Worm (Caenorhabditis elegans): ENCODE measurements around the gene C53C11.4.
"Not testable (repeated sequence)": the region's sequence is repeated elsewhere in the genome, so short reads cannot be mapped to it uniquely, and the experiment has no call there.

Gene C53C11.4

ce11 chrX:17310730-17311312 is at the start of gene C53C11.4:
TSS of gene C53C11.4 (plus strand) at chrX:17310908.
- TF ChIP-seq flt-1 (GFP tag; IDR thresholded peaks at IDR 0.05); tab-1 (GFP tag; IDR thresholded peaks at IDR 0.05); med-1 (GFP tag; optimal IDR thresholded peaks at IDR 0.05; ENCODE audit: insufficient read depth): not testable (repeated sequence)

DNA sequence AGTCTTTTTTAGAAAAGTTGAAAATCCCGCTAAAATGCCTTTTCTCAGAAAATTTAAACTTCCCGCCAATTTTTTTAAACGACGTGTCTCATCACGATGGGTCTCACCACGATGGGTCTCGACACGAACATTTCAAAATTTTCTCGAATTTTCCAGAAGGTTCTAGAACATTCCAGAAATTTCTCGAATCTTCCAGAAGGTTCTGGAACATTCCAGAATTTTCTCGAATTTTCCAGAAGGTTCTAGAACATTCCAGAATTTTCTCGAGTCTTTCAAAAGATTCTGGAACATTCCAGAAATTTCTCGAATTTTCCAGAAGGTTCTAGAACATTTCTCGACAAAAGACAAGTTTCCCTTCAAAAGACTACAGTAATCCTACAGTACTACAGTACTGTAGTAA is 22.3 kb upstream of the C53C11.4 start:
- TF ChIP-seq T22C8.4 (GFP tag; IDR thresholded peaks at IDR 0.05) = no peak
- no peak for TF ChIP-seq ztf-29 (GFP tag; IDR thresholded peaks at IDR 0.05)
- no peak for TF ChIP-seq cog-1 (tag; optimal IDR thresholded peaks at IDR 0.05)
- peak; percentile 87 for TF ChIP-seq flt-1 (GFP tag; IDR thresholded peaks at IDR 0.05)
- TF ChIP-seq ztf-23 (GFP tag; IDR thresholded peaks at IDR 0.05) = no peak
- TF ChIP-seq ref-1 (GFP tag; conservative IDR thresholded peaks at IDR 0.05) = no peak

- TF ChIP-seq ztf-23 (GFP tag; IDR thresholded peaks at IDR 0.05) = no peak
- no peak for TF ChIP-seq tab-1 (GFP tag; IDR thresholded peaks at IDR 0.05)
Measured at ce11 chrX:17294019-17294418, 16.7 kb upstream of the C53C11.4 start.

DNA sequence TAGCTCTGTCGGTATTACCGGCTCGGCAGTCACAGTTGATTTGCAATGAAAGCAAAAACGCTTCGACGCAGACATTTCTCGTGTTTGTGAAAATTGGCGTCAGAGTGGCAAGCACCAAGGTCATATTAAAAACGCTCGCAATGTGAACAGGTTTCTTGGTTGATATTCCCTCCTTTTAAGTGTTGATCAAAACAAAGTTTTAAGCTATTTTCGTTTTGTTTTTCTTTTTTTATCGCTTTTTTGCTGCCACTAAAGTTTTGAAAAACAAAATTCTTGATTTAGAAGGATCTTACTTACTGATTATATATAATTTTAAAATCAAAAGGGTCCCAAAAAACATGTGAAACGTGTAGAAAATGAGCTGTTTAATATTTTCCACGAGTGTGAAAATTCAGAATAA is 16.0 kb upstream of the C53C11.4 start, which contains the start of gene C33E10.8:
C33E10.8 (minus strand) TSS at position 101 of the 400 bp plus-strand sequence.
- TF ChIP-seq T22C8.4 (GFP tag; IDR thresholded peaks at IDR 0.05) (no peak), flt-1 (GFP tag; IDR thresholded peaks at IDR 0.05) (no peak), ref-1 (GFP tag; conservative IDR thresholded peaks at IDR 0.05) (no peak), tab-1 (GFP tag; IDR thresholded peaks at IDR 0.05) (no peak), cog-1 (tag; optimal IDR thresholded peaks at IDR 0.05) (no peak), klf-2 (GFP tag; conservative IDR thresholded peaks at IDR 0.05) (no peak), med-1 (GFP tag; optimal IDR thresholded peaks at IDR 0.05; ENCODE audit: insufficient read depth) (no peak), ztf-29 (GFP tag; IDR thresholded peaks at IDR 0.05) (no peak), ztf-23 (GFP tag; IDR thresholded peaks at IDR 0.05) (no peak)

DNA sequence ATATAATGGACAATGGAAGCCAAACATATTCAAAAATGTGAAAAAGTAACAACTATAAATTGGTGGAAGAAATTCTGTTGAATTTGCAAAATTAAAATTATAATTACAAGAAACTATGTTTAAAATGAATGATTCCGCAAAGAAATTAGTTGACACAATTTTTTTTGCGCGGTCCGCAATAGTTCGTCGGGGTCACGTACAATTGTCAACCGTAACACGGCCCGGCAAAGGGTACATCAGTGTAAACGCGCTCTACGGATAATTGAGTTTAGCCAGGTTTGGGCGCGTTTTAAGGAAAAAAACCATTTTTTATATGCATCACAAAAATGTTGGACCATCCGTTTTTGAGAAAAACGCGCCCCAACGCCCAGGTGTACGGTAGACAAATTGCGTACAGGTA is 13.3 kb upstream of the C53C11.4 start:
- TF ChIP-seq ref-1 (GFP tag; conservative IDR thresholded peaks at IDR 0.05) (no peak), T22C8.4 (GFP tag; IDR thresholded peaks at IDR 0.05) (no peak), med-1 (GFP tag; optimal IDR thresholded peaks at IDR 0.05; ENCODE audit: insufficient read depth) (no peak), ztf-23 (GFP tag; IDR thresholded peaks at IDR 0.05) (no peak), tab-1 (GFP tag; IDR thresholded peaks at IDR 0.05) (no peak), ztf-29 (GFP tag; IDR thresholded peaks at IDR 0.05) (no peak), flt-1 (GFP tag; IDR thresholded peaks at IDR 0.05) (no peak), cog-1 (tag; optimal IDR thresholded peaks at IDR 0.05) (no peak), klf-2 (GFP tag; conservative IDR thresholded peaks at IDR 0.05) (no peak)

DNA sequence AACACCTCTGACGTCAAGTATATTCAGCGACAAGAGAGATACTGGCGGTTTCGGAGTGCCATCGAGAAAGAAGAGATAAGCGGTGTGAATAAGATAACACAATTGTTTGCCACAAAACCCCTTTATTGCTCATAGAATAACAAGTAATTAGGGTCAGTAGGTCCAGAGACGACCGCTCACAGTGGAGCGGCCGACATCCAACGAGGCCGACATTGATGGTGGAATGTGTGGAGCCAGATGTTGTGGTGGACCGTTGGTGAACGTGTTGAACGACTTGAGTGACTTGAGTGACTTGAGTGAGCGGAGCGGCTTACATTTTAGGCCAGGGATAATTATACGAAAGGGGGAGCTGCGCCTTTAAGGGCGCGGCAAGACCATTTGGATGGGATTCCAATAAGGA is 10.0 kb upstream of the C53C11.4 start:
- TF ChIP-seq ref-1 (GFP tag; conservative IDR thresholded peaks at IDR 0.05) (no peak), tab-1 (GFP tag; IDR thresholded peaks at IDR 0.05) (0 out of 2 replicates have a peak, but pooled peaks have one; percentile 15)

DNA sequence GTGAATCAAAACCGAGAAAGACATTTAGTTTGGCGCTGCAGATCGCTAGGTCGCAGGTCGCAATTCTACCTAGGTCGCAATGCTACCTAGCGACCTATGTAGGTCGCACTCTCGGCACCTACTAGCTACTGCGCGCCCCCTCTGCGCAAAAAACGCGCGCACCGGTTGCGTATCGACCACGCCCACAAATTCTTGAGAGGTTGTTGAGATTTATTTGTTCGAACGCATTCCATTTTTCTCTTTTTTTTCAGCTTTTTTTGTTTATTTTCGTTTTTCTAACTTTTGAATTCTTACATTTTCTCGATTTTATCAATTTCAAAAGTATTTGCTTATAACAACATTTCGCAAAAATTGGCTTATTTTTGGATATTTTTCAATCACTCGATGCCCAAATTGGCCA is 8.8 kb upstream of the C53C11.4 start, which contains the start of gene C33E10.10:
C33E10.10 (minus strand) TSS at position 101 of the 400 bp plus-strand sequence.
- no peak for TF ChIP-seq cog-1 (tag; optimal IDR thresholded peaks at IDR 0.05)
- TF ChIP-seq tab-1 (GFP tag; IDR thresholded peaks at IDR 0.05) = no peak
- TF ChIP-seq T22C8.4 (GFP tag; IDR thresholded peaks at IDR 0.05) = no peak
- no peak for TF ChIP-seq ztf-23 (GFP tag; IDR thresholded peaks at IDR 0.05)
- TF ChIP-seq klf-2 (GFP tag; conservative IDR thresholded peaks at IDR 0.05) = no peak
- no peak for TF ChIP-seq med-1 (GFP tag; optimal IDR thresholded peaks at IDR 0.05; ENCODE audit: insufficient read depth)
- TF ChIP-seq ztf-29 (GFP tag; IDR thresholded peaks at IDR 0.05) = no peak
- no peak for TF ChIP-seq flt-1 (GFP tag; IDR thresholded peaks at IDR 0.05)
- TF ChIP-seq ref-1 (GFP tag; conservative IDR thresholded peaks at IDR 0.05) = no peak

DNA sequence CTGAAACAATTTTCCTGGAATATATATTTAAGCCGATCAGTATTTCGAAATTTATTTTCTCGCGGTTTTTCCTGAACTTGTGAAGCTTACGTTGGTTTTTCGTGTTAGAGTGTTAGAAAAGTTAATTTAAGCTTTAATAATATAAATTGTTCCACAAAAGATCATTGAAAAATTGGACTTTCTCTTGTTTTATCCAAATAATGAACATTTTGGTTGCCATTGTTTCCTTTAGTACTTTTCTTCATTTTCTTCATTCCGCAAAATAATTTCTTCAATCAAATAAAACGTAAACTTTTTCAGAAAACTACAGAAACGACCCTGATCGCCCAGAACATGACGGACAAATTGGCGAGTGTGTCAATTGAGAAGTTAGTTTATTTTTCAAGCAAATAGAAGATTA is 8.3 kb upstream of the C53C11.4 start, which contains the start of gene fbxa-120:
fbxa-120 (plus strand) TSS at position 301 of the 400 bp plus-strand sequence.
- TF ChIP-seq T22C8.4 (GFP tag; IDR thresholded peaks at IDR 0.05) = no peak
- TF ChIP-seq tab-1 (GFP tag; IDR thresholded peaks at IDR 0.05) = no peak
- no peak for TF ChIP-seq ztf-23 (GFP tag; IDR thresholded peaks at IDR 0.05)
- no peak for TF ChIP-seq med-1 (GFP tag; optimal IDR thresholded peaks at IDR 0.05; ENCODE audit: insufficient read depth)
- TF ChIP-seq cog-1 (tag; optimal IDR thresholded peaks at IDR 0.05) = no peak
- no peak for TF ChIP-seq ref-1 (GFP tag; conservative IDR thresholded peaks at IDR 0.05)
- TF ChIP-seq flt-1 (GFP tag; IDR thresholded peaks at IDR 0.05) = no peak
- no peak for TF ChIP-seq ztf-29 (GFP tag; IDR thresholded peaks at IDR 0.05)
- TF ChIP-seq klf-2 (GFP tag; conservative IDR thresholded peaks at IDR 0.05) = no peak

ce11 chrX:17304920-17305319 is 5.8 kb upstream of the C53C11.4 start, which contains the start of gene C33E10.1:
TSS of gene C33E10.1 (plus strand) at chrX:17305220.
- peak; percentile 30; the same call in 1 of the 2 replicates for TF ChIP-seq flt-1 (GFP tag; IDR thresholded peaks at IDR 0.05)
- TF ChIP-seq ztf-23 (GFP tag; IDR thresholded peaks at IDR 0.05) = 0 out of 2 replicates have a peak, but pooled peaks have one; percentile 25

DNA sequence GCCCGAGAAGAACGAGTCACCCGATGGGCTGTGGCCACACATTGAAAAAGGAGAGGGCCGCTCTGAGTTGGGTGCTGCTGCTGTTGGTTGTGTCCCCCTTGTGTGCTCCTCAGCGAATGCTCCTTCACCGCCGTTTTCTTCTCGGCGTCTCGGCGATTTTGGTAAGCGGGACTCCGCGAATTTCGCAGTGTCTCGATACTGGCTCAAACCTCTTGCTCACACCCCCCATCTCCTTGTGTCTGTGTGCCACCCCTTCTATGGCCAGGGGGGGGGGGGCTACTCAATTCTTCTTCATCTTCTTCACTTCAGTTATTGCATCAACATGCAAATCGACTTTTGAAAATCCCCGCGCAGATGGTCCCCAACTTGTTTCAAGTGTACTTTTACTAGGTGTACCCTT is 4.2 kb downstream of the C53C11.4 start:
- TF ChIP-seq cog-1 (tag; optimal IDR thresholded peaks at IDR 0.05) (peak; percentile 31), ztf-29 (GFP tag; IDR thresholded peaks at IDR 0.05) (0 out of 2 replicates have a peak, but pooled peaks have one; percentile 14), ref-1 (GFP tag; conservative IDR thresholded peaks at IDR 0.05) (no peak), tab-1 (GFP tag; IDR thresholded peaks at IDR 0.05) (0 out of 2 replicates have a peak, but pooled peaks have one; percentile 33)

ce11 chrX:17318284-17318683 is 7.6 kb downstream of the C53C11.4 start, which contains the start of gene ptr-5:
TSS of gene ptr-5 (plus strand) at chrX:17318584.
- TF ChIP-seq ref-1 (GFP tag; conservative IDR thresholded peaks at IDR 0.05) (no peak), flt-1 (GFP tag; IDR thresholded peaks at IDR 0.05) (no peak), tab-1 (GFP tag; IDR thresholded peaks at IDR 0.05) (no peak), klf-2 (GFP tag; conservative IDR thresholded peaks at IDR 0.05) (no peak), T22C8.4 (GFP tag; IDR thresholded peaks at IDR 0.05) (no peak), ztf-29 (GFP tag; IDR thresholded peaks at IDR 0.05) (no peak), cog-1 (tag; optimal IDR thresholded peaks at IDR 0.05) (no peak), med-1 (GFP tag; optimal IDR thresholded peaks at IDR 0.05; ENCODE audit: insufficient read depth) (no peak), ztf-23 (GFP tag; IDR thresholded peaks at IDR 0.05) (no peak)
